Fruit fly (Drosophila melanogaster): ENCODE results near the gene ltl.
A peak's percentile ranks its signal among the peaks of the same experiment; 100 is the strongest.

The ltl gene

DNA sequence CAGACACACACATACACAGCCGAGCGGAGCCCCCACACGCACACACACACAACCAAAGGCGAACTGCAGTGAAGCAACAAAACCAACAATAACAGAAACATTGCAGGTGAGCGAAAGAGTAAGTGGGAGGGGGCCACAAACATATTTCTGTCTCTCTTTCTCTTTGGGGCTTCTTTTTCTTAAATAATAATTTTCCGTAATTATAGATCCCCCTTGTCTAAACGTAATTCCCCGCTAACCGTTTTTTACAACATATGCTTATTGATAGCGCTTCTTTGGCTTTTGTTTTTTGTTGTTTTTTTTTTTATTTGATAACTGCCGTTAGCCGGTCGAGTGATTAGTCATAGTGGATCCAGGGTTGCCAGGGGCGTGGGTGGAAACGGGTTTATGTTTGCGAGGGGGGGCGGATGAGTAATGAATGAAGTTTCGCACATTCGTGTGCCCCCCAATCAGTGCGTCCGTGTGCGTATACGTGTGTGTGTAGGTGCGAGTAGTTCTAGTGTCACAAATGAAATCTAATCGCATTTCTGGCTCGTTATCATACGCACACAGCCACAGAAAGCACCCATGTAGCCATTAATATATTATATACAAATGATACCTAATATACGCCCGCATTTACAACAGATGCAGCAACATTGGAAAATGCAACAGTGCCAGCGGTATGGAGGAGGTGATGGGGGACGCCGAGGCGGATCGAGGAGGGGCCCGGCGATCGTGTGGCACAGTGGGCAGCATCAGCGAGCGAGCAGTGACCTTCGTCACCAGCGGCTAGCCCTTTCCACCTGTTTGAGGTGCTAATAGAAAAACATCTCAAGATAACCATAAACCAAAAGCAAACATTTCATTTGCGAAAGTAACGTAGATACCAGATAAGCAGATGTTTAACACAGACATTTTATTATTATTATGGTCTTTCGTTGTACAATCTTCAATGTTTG is 10.6 kb downstream of the ltl start:
- no peak for TF ChIP-seq Abd-B (GFP tag; optimal IDR thresholded peaks at IDR 0.05)
- no peak for TF ChIP-seq jigr1 (GFP tag; IDR thresholded peaks at IDR 0.05)
- TF ChIP-seq otp (GFP tag; IDR thresholded peaks at IDR 0.05) = 0 out of 3 replicates have a peak, but pooled peaks have one; percentile 43
- TF ChIP-seq CG16863 (GFP tag; optimal IDR thresholded peaks at IDR 0.05) = no peak
- peak; percentile 7 for TF ChIP-seq CG17385 (GFP tag; optimal IDR thresholded peaks at IDR 0.05)
- peak; percentile 59 for TF ChIP-seq Meics (GFP tag; optimal IDR thresholded peaks at IDR 0.05)
- peak; percentile 29 for TF ChIP-seq gem (tag; optimal IDR thresholded peaks at IDR 0.05)
- TF ChIP-seq bsh (GFP tag; optimal IDR thresholded peaks at IDR 0.05) = peak in 1 of 2 experiments; percentile 15
- peak; percentile 6 for TF ChIP-seq CG34376 (GFP tag; optimal IDR thresholded peaks at IDR 0.05)
- TF ChIP-seq CG11560 (tag; IDR thresholded peaks at IDR 0.05) = no peak
- peak; percentile 80 for TF ChIP-seq CG8478 (optimal IDR thresholded peaks at IDR 0.05)
- peak; percentile 68 for TF ChIP-seq sqz (GFP tag; optimal IDR thresholded peaks at IDR 0.05)
- no peak for TF ChIP-seq Ets65A (GFP tag)
- peak; percentile 56 for TF ChIP-seq MESR4 (GFP tag; optimal IDR thresholded peaks at IDR 0.05)
- TF ChIP-seq kni (GFP tag; optimal IDR thresholded peaks at IDR 0.05) = peak; percentile 52
- no peak for TF ChIP-seq pum (GFP tag; optimal IDR thresholded peaks at IDR 0.05)
- peak; percentile 7 for TF ChIP-seq PHDP (tag; optimal IDR thresholded peaks at IDR 0.05)
- TF ChIP-seq slbo (GFP tag; IDR thresholded peaks at IDR 0.05) = peak; percentile 39; the same call in 1 of the 2 replicates
- TF ChIP-seq zfh1 (GFP tag; IDR thresholded peaks at IDR 0.05) = no peak
- peak; percentile 49 for TF ChIP-seq CG6689 (GFP tag; IDR thresholded peaks at IDR 0.05)
- no peak for TF ChIP-seq CG15073 (GFP tag; optimal IDR thresholded peaks at IDR 0.05)
- no peak for TF ChIP-seq Hmr (GFP tag; optimal IDR thresholded peaks at IDR 0.05)
- no peak for TF ChIP-seq Oli (tag; optimal IDR thresholded peaks at IDR 0.05)
- no peak; the same call in 2 of the 3 replicates for TF ChIP-seq B-H1 (GFP tag; IDR thresholded peaks at IDR 0.05)
- TF ChIP-seq GATAe (GFP tag; conservative IDR thresholded peaks at IDR 0.05) = peak; percentile 94
- peak; percentile 31 for TF ChIP-seq Xbp1 (GFP tag; optimal IDR thresholded peaks at IDR 0.05)
- TF ChIP-seq CG43689 (GFP tag; IDR thresholded peaks at IDR 0.05) = no peak
- TF ChIP-seq cas (GFP tag; IDR thresholded peaks at IDR 0.05) = no peak; the same call in 1 of the 2 replicates
- TF ChIP-seq kay (GFP tag; optimal IDR thresholded peaks at IDR 0.05) = peak; percentile 97
- TF ChIP-seq CG12219 (GFP tag; optimal IDR thresholded peaks at IDR 0.05) = no peak
- peak; percentile 6; the same call in 1 of the 2 replicates for TF ChIP-seq CG3847 (GFP tag; IDR thresholded peaks at IDR 0.05)
- no peak for TF ChIP-seq hkb (optimal IDR thresholded peaks at IDR 0.05)
- peak; percentile 9; the same call in 1 of the 2 replicates for TF ChIP-seq hkb (GFP tag; IDR thresholded peaks at IDR 0.05)
- TF ChIP-seq NFAT (GFP tag; IDR thresholded peaks at IDR 0.05) = 0 out of 2 replicates have a peak, but pooled peaks have one; percentile 5
- TF ChIP-seq NK7.1 (GFP tag; optimal IDR thresholded peaks at IDR 0.05) = peak; percentile 25
- no peak for TF ChIP-seq CG7745 (tag; optimal IDR thresholded peaks at IDR 0.05)
- TF ChIP-seq vvl (GFP tag; IDR thresholded peaks at IDR 0.05) = peak; percentile 12; the same call in 1 of the 2 replicates
- peak; percentile 21 for TF ChIP-seq caup (GFP tag; optimal IDR thresholded peaks at IDR 0.05; ENCODE audit: severe bottlenecking)
- TF ChIP-seq HmgZ (tag; optimal IDR thresholded peaks at IDR 0.05) = peak; percentile 21
- TF ChIP-seq luna (GFP tag; optimal IDR thresholded peaks at IDR 0.05) = no peak
- TF ChIP-seq lilli (GFP tag; optimal IDR thresholded peaks at IDR 0.05) = peak; percentile 21
- peak; percentile 18; the same call in 1 of the 2 replicates for TF ChIP-seq Bgb (GFP tag; IDR thresholded peaks at IDR 0.05; ENCODE audit: partially characterized antibody)
- no peak for TF ChIP-seq CG14965 (GFP tag; optimal IDR thresholded peaks at IDR 0.05; ENCODE audit: borderline replicate concordance)
- no peak for TF ChIP-seq pan (optimal IDR thresholded peaks at IDR 0.05)
- TF ChIP-seq pan (GFP tag; optimal IDR thresholded peaks at IDR 0.05 in 1 of 2, IDR thresholded peaks at IDR 0.05 in 1 of 2) = peak in 1 of 2 experiments; percentile 31
- TF ChIP-seq CG2116 (GFP tag; optimal IDR thresholded peaks at IDR 0.05) = no peak
- TF ChIP-seq Gug (GFP tag; IDR thresholded peaks at IDR 0.05) = peak; percentile 33; the same call in 2 of the 4 replicates
- peak; percentile 3 for TF ChIP-seq zfh2 (GFP tag; optimal IDR thresholded peaks at IDR 0.05)
- TF ChIP-seq CG6765 (GFP tag; optimal IDR thresholded peaks at IDR 0.05) = peak; percentile 28
